Worm (Caenorhabditis elegans) whole organism, late embryonic: ENCODE data around the gene unc-68.

Source experiments
- C08G9.2 ChIP-seq: sonication (generic microtip); optimal IDR thresholded peaks from 2 replicates; lab custom pipeline; 2016; ENCODE audit warnings: mild to moderate bottlenecking, missing genetic modification characterization, moderate library complexity, missing compliant biosample characterization
- F13H6.1 ChIP-seq: sonication (generic microtip); optimal IDR thresholded peaks from 2 replicates; lab custom pipeline; 2016; ENCODE audit warnings: missing genetic modification characterization, missing compliant biosample characterization
- K02D7.2 ChIP-seq: sonication (generic microtip); optimal IDR thresholded peaks from 2 replicates; lab custom pipeline; 2017; ENCODE audit warnings: mild to moderate bottlenecking, missing genetic modification characterization, missing compliant biosample characterization
- Y22D7AL.16 ChIP-seq: sonication (generic microtip); optimal IDR thresholded peaks from 2 replicates; lab custom pipeline; 2016; ENCODE audit warnings: missing genetic modification characterization, missing compliant biosample characterization
- ahr-1 ChIP-seq: sonication (generic microtip); optimal IDR thresholded peaks from 2 replicates; lab custom pipeline; 2016; ENCODE audit warnings: missing genetic modification characterization, missing compliant biosample characterization
- ceh-18 ChIP-seq: sonication (generic microtip); optimal IDR thresholded peaks from 2 replicates; lab custom pipeline; 2016; ENCODE audit warnings: missing genetic modification characterization, missing compliant biosample characterization
- ceh-48 ChIP-seq: sonication (generic microtip); optimal IDR thresholded peaks from 2 replicates; lab custom pipeline; 2016; ENCODE audit warnings: missing genetic modification characterization, inconsistent platforms, missing compliant biosample characterization
- ceh-9 ChIP-seq: sonication (generic microtip); optimal IDR thresholded peaks from 2 replicates; lab custom pipeline; 2016; ENCODE audit warnings: mild to moderate bottlenecking, missing genetic modification characterization, inconsistent platforms, missing compliant biosample characterization
- dmd-4 ChIP-seq: sonication (generic microtip); optimal IDR thresholded peaks from 2 replicates; lab custom pipeline; 2016; ENCODE audit warnings: borderline replicate concordance, missing genetic modification characterization, missing compliant biosample characterization
- dve-1 ChIP-seq: sonication (generic microtip); optimal IDR thresholded peaks from 2 replicates; lab custom pipeline; 2017; ENCODE audit warnings: antibody characterized with exemption, mild to moderate bottlenecking, missing genetic modification characterization, missing compliant biosample characterization
- elt-4 ChIP-seq: sonication (generic microtip); optimal IDR thresholded peaks from 2 replicates; lab custom pipeline; 2016; ENCODE audit warnings: missing genetic modification characterization, missing compliant biosample characterization
- eyg-1 ChIP-seq: sonication (generic microtip); optimal IDR thresholded peaks from 2 replicates; lab custom pipeline; 2016; ENCODE audit warnings: missing genotype, missing genetic modification characterization, missing compliant biosample characterization
- fkh-10 ChIP-seq: fragments of 150-350 bp; optimal IDR thresholded peaks from 2 replicates; lab custom pipeline; 2014; ENCODE audit warnings: missing biosample characterization, missing genetic modification reagents, missing genetic modification characterization
- fkh-6 ChIP-seq: sonication (generic microtip); optimal IDR thresholded peaks from 2 replicates; lab custom pipeline; 2016; ENCODE audit warnings: missing genetic modification characterization, missing compliant biosample characterization
- hlh-6 ChIP-seq: sonication (generic microtip); optimal IDR thresholded peaks from 2 replicates; lab custom pipeline; 2016; ENCODE audit warnings: missing genotype, missing genetic modification characterization, missing compliant biosample characterization
- hlh-8 ChIP-seq: sonication (generic microtip); optimal IDR thresholded peaks from 2 replicates; lab custom pipeline; 2016; ENCODE audit warnings: missing genotype, missing genetic modification characterization, missing compliant biosample characterization
- lin-11 ChIP-seq: fragments of 200-800 bp; sonication (Bioruptor generic); optimal IDR thresholded peaks from 2 replicates; lab custom pipeline; 2018; ENCODE audit warnings: mild to moderate bottlenecking, missing genetic modification characterization, missing compliant biosample characterization
- madf-2 ChIP-seq: sonication (generic microtip); optimal IDR thresholded peaks from 2 replicates; lab custom pipeline; 2017; ENCODE audit warnings: missing genetic modification characterization, missing compliant biosample characterization
- nfya-1 ChIP-seq: sonication (generic microtip); optimal IDR thresholded peaks from 2 replicates; lab custom pipeline; 2017; ENCODE audit warnings: missing genetic modification characterization, mild to moderate bottlenecking, missing compliant biosample characterization, antibody characterized with exemption, moderate library complexity
- nhr-11 ChIP-seq: fragments of 150-350 bp; optimal IDR thresholded peaks from 2 replicates; lab custom pipeline; 2014; ENCODE audit warnings: missing biosample characterization, missing genetic modification characterization
- npax-4 ChIP-seq: sonication (generic microtip); optimal IDR thresholded peaks from 2 replicates; lab custom pipeline; 2016; ENCODE audit warnings: missing genetic modification characterization, missing compliant biosample characterization
- odd-2 ChIP-seq: sonication (generic microtip); optimal IDR thresholded peaks from 2 replicates; lab custom pipeline; 2017; ENCODE audit warnings: antibody characterized with exemption, mild to moderate bottlenecking, missing genetic modification characterization, missing compliant biosample characterization
- pat-9 ChIP-seq: fragments of 200-800 bp; sonication (Bioruptor generic); optimal IDR thresholded peaks from 2 replicates; lab custom pipeline; 2018; ENCODE audit warnings: mild to moderate bottlenecking, missing genetic modification characterization, moderate library complexity, missing compliant biosample characterization
- pha-2 ChIP-seq: sonication (generic microtip); optimal IDR thresholded peaks from 2 replicates; lab custom pipeline; 2017; ENCODE audit warnings: mild to moderate bottlenecking, missing genetic modification characterization, missing compliant biosample characterization
- ref-2 ChIP-seq: sonication (generic microtip); optimal IDR thresholded peaks from 2 replicates; lab custom pipeline; 2016; ENCODE audit warnings: missing genetic modification characterization, missing compliant biosample characterization
- rnt-1 ChIP-seq: sonication (generic microtip); optimal IDR thresholded peaks from 2 replicates; lab custom pipeline; 2016; ENCODE audit warnings: missing genetic modification characterization, missing compliant biosample characterization
- sox-2 ChIP-seq: fragments of 200-800 bp; sonication (Bioruptor generic); IDR thresholded peaks from 2 replicates; pipeline ENCODE4 v1.3.6; 2022; ENCODE audit warnings: missing genetic modification reagents, missing genetic modification characterization, missing compliant biosample characterization
- sox-4 ChIP-seq: sonication (generic microtip); optimal IDR thresholded peaks from 2 replicates; lab custom pipeline; 2017; ENCODE audit warnings: mild to moderate bottlenecking, missing genetic modification characterization, inconsistent platforms, missing compliant biosample characterization
- tbx-7 ChIP-seq: sonication (generic microtip); optimal IDR thresholded peaks from 2 replicates; lab custom pipeline; 2016; ENCODE audit warnings: missing genotype, missing genetic modification characterization, missing compliant biosample characterization
- unc-42 ChIP-seq: sonication (generic microtip); optimal IDR thresholded peaks from 2 replicates; lab custom pipeline; 2016; ENCODE audit warnings: missing genotype, missing genetic modification characterization, missing compliant biosample characterization
- unc-55 ChIP-seq: sonication (generic microtip); optimal IDR thresholded peaks from 2 replicates; lab custom pipeline; 2017; ENCODE audit warnings: missing biosample characterization, missing genetic modification reagents, missing genetic modification characterization
- unc-86 ChIP-seq: sonication (generic microtip); optimal IDR thresholded peaks from 2 replicates; lab custom pipeline; 2016; ENCODE audit warnings: missing genetic modification characterization, missing compliant biosample characterization
- zip-5 ChIP-seq: sonication (generic microtip); optimal IDR thresholded peaks from 2 replicates; lab custom pipeline; 2016; ENCODE audit warnings: missing genetic modification characterization, missing compliant biosample characterization
- ztf-16 ChIP-seq: sonication (generic microtip); optimal IDR thresholded peaks from 2 replicates; lab custom pipeline; 2017; ENCODE audit warnings: missing genetic modification characterization, missing compliant biosample characterization

unc-68 gene

ce11 chrV:6948225-6948624 is 19.4 kb upstream of the unc-68 start, which contains the start of gene Y57E12B.1:
Gene Y57E12B.1 (plus strand): TSS chrV:6948525.
- TF ChIP-seq sox-4 (no peak), hlh-8 (tag; lab: Kevin White, UChicago) (no peak), unc-86 (tag; lab: Kevin White, UChicago) (no peak), elt-4 (tag; lab: Kevin White, UChicago) (no peak), Y22D7AL.16 (tag; lab: Kevin White, UChicago) (no peak), zip-5 (tag; lab: Kevin White, UChicago) (no peak), sox-2 (no peak)

ce11 chrV:6947442-6947841 is 18.6 kb upstream of the unc-68 start, which contains the start of gene Y57E12B.4:
Gene Y57E12B.4 (minus strand): TSS chrV:6947542.
- no peak for TF ChIP-seq C08G9.2 (tag; lab: Kevin White, UChicago)
- TF ChIP-seq, all 69 proteins: peak for 0

- TF ChIP-seq unc-55 (no peak), ceh-48 (tag; lab: Kevin White, UChicago) (no peak)
Observed at ce11 chrV:6935878-6936277, 7.0 kb upstream of the unc-68 start, which contains the start of gene Y57E12B.10. Gene Y57E12B.10 (minus strand): TSS chrV:6935978.

- no peak for TF ChIP-seq fkh-6
- no peak for TF ChIP-seq ztf-16 (tag; lab: Kevin White, UChicago)
- TF ChIP-seq dve-1 (tag; lab: Kevin White, UChicago), result no peak
- no peak for TF ChIP-seq npax-4 (tag; lab: Kevin White, UChicago)
- no peak for TF ChIP-seq lin-11 (tag; lab: Kevin White, UChicago)
Observed at ce11 chrV:6934212-6934611, 5.4 kb upstream of the unc-68 start, which contains the start of gene lipl-6. Gene lipl-6 (minus strand): TSS chrV:6934312.

- no peak for TF ChIP-seq dmd-4 (tag; lab: Kevin White, UChicago)
- no peak for TF ChIP-seq unc-42 (tag; lab: Kevin White, UChicago)
- TF ChIP-seq ztf-16 (tag; lab: Kevin White, UChicago), result no peak
- no peak for TF ChIP-seq ceh-9 (tag; lab: Kevin White, UChicago)
- TF ChIP-seq fkh-10 (GFP tag; lab: Kevin White, UChicago), result no peak
- no peak for TF ChIP-seq hlh-8 (tag; lab: Kevin White, UChicago)
- TF ChIP-seq ceh-18 (tag; lab: Kevin White, UChicago), result peak; percentile 46
- peak; percentile 58 for TF ChIP-seq unc-55
- no peak for TF ChIP-seq madf-2 (tag; lab: Kevin White, UChicago)
- no peak for TF ChIP-seq K02D7.2 (tag; lab: Kevin White, UChicago)
- no peak for TF ChIP-seq fkh-6
- peak; percentile 27 for TF ChIP-seq pat-9
- no peak for TF ChIP-seq eyg-1
- peak; percentile 34 for TF ChIP-seq rnt-1 (tag; lab: Kevin White, UChicago)
Observed at ce11 chrV:6930284-6930683, 1.4 kb upstream of the unc-68 start.

ce11 chrV:6926633-6927032 is 2.2 kb downstream of the unc-68 start:
- TF ChIP-seq dve-1 (tag; lab: Kevin White, UChicago), result no peak
- TF ChIP-seq pha-2 (tag; lab: Kevin White, UChicago), result no peak

- TF ChIP-seq hlh-6 (tag; lab: Kevin White, UChicago), result no peak
- no peak for TF ChIP-seq ahr-1 (tag; lab: Kevin White, UChicago)
- TF ChIP-seq ref-2, result no peak
- no peak for TF ChIP-seq C08G9.2 (tag; lab: Kevin White, UChicago)
- no peak for TF ChIP-seq unc-86 (tag; lab: Kevin White, UChicago)
- no peak for TF ChIP-seq eyg-1
- no peak for TF ChIP-seq unc-42 (tag; lab: Kevin White, UChicago)
- no peak for TF ChIP-seq nfya-1 (tag; lab: Kevin White, UChicago)
- TF ChIP-seq F13H6.1 (tag; lab: Kevin White, UChicago), result no peak
- no peak for TF ChIP-seq pat-9
- TF ChIP-seq nhr-11 (tag; lab: Kevin White, UChicago), result no peak
- no peak for TF ChIP-seq tbx-7 (tag; lab: Kevin White, UChicago)
- no peak for TF ChIP-seq odd-2 (tag; lab: Kevin White, UChicago)
- TF ChIP-seq, all 69 proteins: peak for 0
Observed at ce11 chrV:6919251-6919650, 9.6 kb downstream of the unc-68 start.
